Worm (Caenorhabditis elegans) whole organism, L3 larva: ENCODE measurements around the gene T24H10.1.

Experiments used
- ZK546.5 ChIP-seq: sonication (generic microtip); optimal IDR thresholded peaks from 2 replicates; lab custom pipeline; 2017; ENCODE audit warnings: missing biosample characterization, missing genetic modification characterization
- egl-27 ChIP-seq: sonication (generic microtip); optimal IDR thresholded peaks from 4 replicates; lab custom pipeline; 2017; ENCODE audit warnings: missing biosample characterization, missing genetic modification reagents, missing genetic modification characterization
- elt-1 ChIP-seq: fragments of 150-350 bp; optimal IDR thresholded peaks from 2 replicates; lab custom pipeline; 2014; ENCODE audit warnings: missing biosample characterization, missing genetic modification characterization
- elt-3 ChIP-seq, 3 experiments: fragments of 150-350 bp in 1 of 3; sonication (generic microtip) in 2 of 3; optimal IDR thresholded peaks; 2 replicates in 2 of 3; 4 replicates in 1 of 3; lab custom pipeline; 2014 to 2017; ENCODE audit warnings: missing biosample characterization in 3 of 3, missing genetic modification characterization in 3 of 3
- jun-1 ChIP-seq: fragments of 150-350 bp; optimal IDR thresholded peaks from 2 replicates; lab custom pipeline; 2014; ENCODE audit warnings: missing biosample characterization, missing genetic modification reagents, missing genetic modification characterization
- lin-39 ChIP-seq: fragments of 150-350 bp; optimal IDR thresholded peaks from 2 replicates; lab custom pipeline; 2018; ENCODE audit warnings: missing biosample characterization, missing genetic modification reagents, missing genetic modification characterization
- nfya-1 ChIP-seq: sonication (generic microtip); optimal IDR thresholded peaks from 2 replicates; lab custom pipeline; 2017; ENCODE audit warnings: missing genetic modification characterization, mild to moderate bottlenecking, missing compliant biosample characterization, antibody characterized with exemption, moderate library complexity; ENCODE audit not compliant: insufficient read depth
- nhr-25 ChIP-seq: sonication (generic microtip); optimal IDR thresholded peaks from 2 replicates; lab custom pipeline; 2017; ENCODE audit warnings: missing biosample characterization, missing genetic modification characterization
- nhr-76 ChIP-seq: fragments of 150-350 bp; sonication (generic microtip); optimal IDR thresholded peaks from 5 replicates; lab custom pipeline; 2014; ENCODE audit warnings: missing biosample characterization, missing genetic modification characterization
- pha-4 ChIP-seq: fragments of 150-350 bp; optimal IDR thresholded peaks from 2 replicates; lab custom pipeline; 2014; ENCODE audit warnings: missing biosample characterization, missing genetic modification reagents, missing genetic modification characterization
- unc-62 ChIP-seq: fragments of 150-350 bp; sonication (generic microtip); optimal IDR thresholded peaks from 4 replicates; lab custom pipeline; 2014; ENCODE audit warnings: missing biosample characterization, missing genetic modification reagents, missing genetic modification characterization

ce11 chrII:9083093-9083492 lies 16.1 kb upstream of the T24H10.1 start, which contains the start of gene sysm-1:
- no peak for TF ChIP-seq egl-27 (tag; lab: Kevin White, UChicago)
- TF ChIP-seq nfya-1, result no peak
- no peak for TF ChIP-seq ZK546.5 (tag; lab: Kevin White, UChicago)
- TF ChIP-seq unc-62 (GFP tag; lab: Kevin White, UChicago), result no peak
- no peak for TF ChIP-seq elt-3 (tag; optimal IDR thresholded peaks at IDR 0.05; lab: Kevin White, UChicago)
- TF ChIP-seq lin-39 (tag; lab: Kevin White, UChicago), result no peak
- no peak for TF ChIP-seq elt-1
- TF ChIP-seq pha-4 (tag; lab: Kevin White, UChicago), result no peak
- no peak for TF ChIP-seq jun-1 (tag; lab: Kevin White, UChicago)
- TF ChIP-seq nhr-25 (tag; lab: Kevin White, UChicago), result no peak
- no peak for TF ChIP-seq nhr-76 (tag; lab: Kevin White, UChicago)
